Worm (Caenorhabditis elegans) whole organism, L1 larva: Measurements from ENCODE around the gene W01F3.2.
A peak's percentile ranks its signal among the peaks of the same experiment; 100 is the strongest.

ENCODE experiments used
- ama-1 ChIP-seq: fragments of 150-350 bp; optimal IDR thresholded peaks from 2 replicates; lab custom pipeline; 2014
- lin-35 ChIP-seq, 2 experiments: fragments of 150-350 bp; optimal IDR thresholded peaks; 2 replicates each; lab custom pipeline; 2014; ENCODE audit warnings: missing biosample characterization in 2 of 2, missing genetic modification characterization in 2 of 2, missing genetic modification reagents in 2 of 2
- rnt-1 ChIP-seq: sonication (generic microtip); optimal IDR thresholded peaks from 2 replicates; lab custom pipeline; 2016; ENCODE audit warnings: mild to moderate bottlenecking, missing genetic modification characterization, moderate library complexity, missing compliant biosample characterization
- sptf-1 ChIP-seq: fragments of 150-350 bp; optimal IDR thresholded peaks from 2 replicates; lab custom pipeline; 2014; ENCODE audit warnings: missing biosample characterization, missing genetic modification characterization
- sup-37 ChIP-seq: fragments of 200-800 bp; sonication (Bioruptor generic); optimal IDR thresholded peaks from 2 replicates; lab custom pipeline; 2018; ENCODE audit warnings: mild to moderate bottlenecking, missing genetic modification characterization, missing compliant biosample characterization
- tbx-2 ChIP-seq: sonication (generic microtip); optimal IDR thresholded peaks from 2 replicates; lab custom pipeline; 2016; ENCODE audit warnings: missing genetic modification characterization, missing compliant biosample characterization

- peak in 1 of 2 experiments; percentile 13 for TF ChIP-seq lin-35 (GFP tag; optimal IDR thresholded peaks at IDR 0.05; lab: Kevin White, UChicago)
- TF ChIP-seq sptf-1 (tag; lab: Kevin White, UChicago), result no peak
- TF ChIP-seq tbx-2 (tag; lab: Kevin White, UChicago), result no peak
- no peak for TF ChIP-seq ama-1 (lab: Kevin White, UChicago)
- no peak for TF ChIP-seq sup-37 (GFP tag; lab: Kevin White, UChicago)
- TF ChIP-seq rnt-1 (tag; lab: Kevin White, UChicago), result no peak
Measured at ce11 chrV:20660025-20660424, at the start of gene W01F3.2.
